Worm (Caenorhabditis elegans): ENCODE data around the gene C49A9.10.

DNA sequence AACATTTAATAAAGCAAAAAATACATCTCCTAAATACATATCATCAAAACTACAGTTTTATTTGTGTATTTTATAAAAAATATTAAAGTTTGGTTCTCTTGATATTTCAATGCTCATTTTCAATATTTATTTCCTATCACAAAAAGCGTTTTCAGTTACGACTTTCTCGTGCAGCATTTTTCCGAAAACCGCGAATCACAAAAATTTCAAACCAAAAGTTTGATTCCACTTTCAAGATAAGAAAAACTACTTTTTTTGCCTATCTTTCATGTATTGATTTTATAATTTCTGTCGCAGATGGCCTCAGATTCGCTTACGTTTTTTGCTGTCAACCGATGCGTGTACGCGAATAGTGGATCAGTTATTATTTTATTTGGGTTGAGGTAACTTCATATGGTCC, 13.3 kb upstream of the C49A9.10 start, which contains the start of gene C49A9.4:
- TF ChIP-seq tab-1 (GFP tag; IDR thresholded peaks at IDR 0.05) (no peak), flt-1 (GFP tag; IDR thresholded peaks at IDR 0.05) (no peak), T22C8.4 (GFP tag; IDR thresholded peaks at IDR 0.05) (no peak), cog-1 (tag; optimal IDR thresholded peaks at IDR 0.05) (no peak), med-1 (GFP tag; optimal IDR thresholded peaks at IDR 0.05; ENCODE audit: insufficient read depth) (no peak), ref-1 (GFP tag; conservative IDR thresholded peaks at IDR 0.05) (no peak), ztf-29 (GFP tag; IDR thresholded peaks at IDR 0.05) (no peak), ztf-23 (GFP tag; IDR thresholded peaks at IDR 0.05) (no peak)

Measured in whole organism, midembryonic.